Worm (Caenorhabditis elegans) whole organism, late embryonic: Measurements from ENCODE around the gene T01H3.2.

ENCODE experiments used
- C08G9.2 ChIP-seq: sonication (generic microtip); optimal IDR thresholded peaks from 2 replicates; lab custom pipeline; 2016; ENCODE audit warnings: mild to moderate bottlenecking, missing genetic modification characterization, moderate library complexity, missing compliant biosample characterization
- C38D4.7 ChIP-seq: fragments of 200-800 bp; sonication (Bioruptor generic); optimal IDR thresholded peaks from 2 replicates; lab custom pipeline; 2018; ENCODE audit warnings: mild to moderate bottlenecking, missing genetic modification characterization, moderate library complexity, missing compliant biosample characterization
- F13H6.1 ChIP-seq: sonication (generic microtip); optimal IDR thresholded peaks from 2 replicates; lab custom pipeline; 2016; ENCODE audit warnings: missing genetic modification characterization, missing compliant biosample characterization
- ahr-1 ChIP-seq: sonication (generic microtip); optimal IDR thresholded peaks from 2 replicates; lab custom pipeline; 2016; ENCODE audit warnings: missing genetic modification characterization, missing compliant biosample characterization
- ceh-14 ChIP-seq: sonication (generic microtip); optimal IDR thresholded peaks from 2 replicates; lab custom pipeline; 2016; ENCODE audit warnings: missing genotype, missing genetic modification characterization, missing compliant biosample characterization
- ceh-18 ChIP-seq: sonication (generic microtip); optimal IDR thresholded peaks from 2 replicates; lab custom pipeline; 2016; ENCODE audit warnings: missing genetic modification characterization, missing compliant biosample characterization
- ceh-24 ChIP-seq: sonication (generic microtip); optimal IDR thresholded peaks from 2 replicates; lab custom pipeline; 2016; ENCODE audit warnings: mild to moderate bottlenecking, missing genetic modification characterization, missing compliant biosample characterization
- ceh-30 ChIP-seq: fragments of 150-350 bp; optimal IDR thresholded peaks from 2 replicates; lab custom pipeline; 2014; ENCODE audit warnings: missing biosample characterization, missing genetic modification characterization
- ceh-31 ChIP-seq: sonication (generic microtip); optimal IDR thresholded peaks from 2 replicates; lab custom pipeline; 2016; ENCODE audit warnings: missing genetic modification characterization, missing compliant biosample characterization
- ceh-34 ChIP-seq: sonication (generic microtip); optimal IDR thresholded peaks from 2 replicates; lab custom pipeline; 2016; ENCODE audit warnings: mild to moderate bottlenecking, missing genetic modification characterization, missing compliant biosample characterization
- ceh-45 ChIP-seq: fragments of 200-800 bp; sonication (Bioruptor generic); IDR thresholded peaks from 2 replicates; pipeline ENCODE4 v1.3.6; 2022; ENCODE audit warnings: missing genetic modification reagents, missing genetic modification characterization, missing compliant biosample characterization
- ceh-6 ChIP-seq: fragments of 200-800 bp; sonication (Bioruptor generic); optimal IDR thresholded peaks from 2 replicates; lab custom pipeline; 2018; ENCODE audit warnings: mild to moderate bottlenecking, missing genetic modification characterization, missing compliant biosample characterization
- ceh-9 ChIP-seq: sonication (generic microtip); optimal IDR thresholded peaks from 2 replicates; lab custom pipeline; 2016; ENCODE audit warnings: mild to moderate bottlenecking, missing genetic modification characterization, inconsistent platforms, missing compliant biosample characterization
- dmd-4 ChIP-seq: sonication (generic microtip); optimal IDR thresholded peaks from 2 replicates; lab custom pipeline; 2016; ENCODE audit warnings: borderline replicate concordance, missing genetic modification characterization, missing compliant biosample characterization
- dve-1 ChIP-seq: sonication (generic microtip); optimal IDR thresholded peaks from 2 replicates; lab custom pipeline; 2017; ENCODE audit warnings: antibody characterized with exemption, mild to moderate bottlenecking, missing genetic modification characterization, missing compliant biosample characterization
- elt-2 ChIP-seq: sonication (generic microtip); optimal IDR thresholded peaks from 2 replicates; lab custom pipeline; 2016; ENCODE audit warnings: missing genetic modification reagents, missing genetic modification characterization, missing compliant biosample characterization
- elt-4 ChIP-seq: sonication (generic microtip); optimal IDR thresholded peaks from 2 replicates; lab custom pipeline; 2016; ENCODE audit warnings: missing genetic modification characterization, missing compliant biosample characterization
- eyg-1 ChIP-seq: sonication (generic microtip); optimal IDR thresholded peaks from 2 replicates; lab custom pipeline; 2016; ENCODE audit warnings: missing genotype, missing genetic modification characterization, missing compliant biosample characterization
- fax-1 ChIP-seq: sonication (generic microtip); optimal IDR thresholded peaks from 2 replicates; lab custom pipeline; 2016; ENCODE audit warnings: missing genotype, missing genetic modification characterization, missing compliant biosample characterization
- fkh-6 ChIP-seq: sonication (generic microtip); optimal IDR thresholded peaks from 2 replicates; lab custom pipeline; 2016; ENCODE audit warnings: missing genetic modification characterization, missing compliant biosample characterization
- gmeb-2 ChIP-seq: sonication (generic microtip); optimal IDR thresholded peaks from 2 replicates; lab custom pipeline; 2016; ENCODE audit warnings: missing genetic modification characterization, inconsistent platforms, missing compliant biosample characterization
- hlh-13 ChIP-seq: fragments of 200-800 bp; sonication (Bioruptor generic); optimal IDR thresholded peaks from 2 replicates; lab custom pipeline; 2018; ENCODE audit warnings: mild to moderate bottlenecking, missing genetic modification characterization, missing compliant biosample characterization
- hlh-15 ChIP-seq: sonication (generic microtip); optimal IDR thresholded peaks from 2 replicates; lab custom pipeline; 2016; ENCODE audit warnings: missing genetic modification characterization, missing compliant biosample characterization
- hlh-30 ChIP-seq: sonication (generic microtip); optimal IDR thresholded peaks from 2 replicates; lab custom pipeline; 2017; ENCODE audit warnings: antibody characterized with exemption, missing genetic modification characterization, missing compliant biosample characterization; ENCODE audit not compliant: insufficient read depth
- hlh-6 ChIP-seq: sonication (generic microtip); optimal IDR thresholded peaks from 2 replicates; lab custom pipeline; 2016; ENCODE audit warnings: missing genotype, missing genetic modification characterization, missing compliant biosample characterization
- hlh-8 ChIP-seq: sonication (generic microtip); optimal IDR thresholded peaks from 2 replicates; lab custom pipeline; 2016; ENCODE audit warnings: missing genotype, missing genetic modification characterization, missing compliant biosample characterization
- lim-6 ChIP-seq: sonication (generic microtip); optimal IDR thresholded peaks from 2 replicates; lab custom pipeline; 2016; ENCODE audit warnings: missing genetic modification characterization, missing compliant biosample characterization
- madf-2 ChIP-seq: sonication (generic microtip); optimal IDR thresholded peaks from 2 replicates; lab custom pipeline; 2017; ENCODE audit warnings: missing genetic modification characterization, missing compliant biosample characterization
- mec-3 ChIP-seq: sonication (generic microtip); optimal IDR thresholded peaks from 2 replicates; lab custom pipeline; 2016; ENCODE audit warnings: borderline replicate concordance, missing genetic modification characterization, missing compliant biosample characterization
- nfya-1 ChIP-seq: sonication (generic microtip); optimal IDR thresholded peaks from 2 replicates; lab custom pipeline; 2017; ENCODE audit warnings: missing genetic modification characterization, mild to moderate bottlenecking, missing compliant biosample characterization, antibody characterized with exemption, moderate library complexity
- nhr-11 ChIP-seq: fragments of 150-350 bp; optimal IDR thresholded peaks from 2 replicates; lab custom pipeline; 2014; ENCODE audit warnings: missing biosample characterization, missing genetic modification characterization
- nhr-232 ChIP-seq: sonication (generic microtip); optimal IDR thresholded peaks from 2 replicates; lab custom pipeline; 2016; ENCODE audit warnings: missing genetic modification characterization, missing compliant biosample characterization
- npax-4 ChIP-seq: sonication (generic microtip); optimal IDR thresholded peaks from 2 replicates; lab custom pipeline; 2016; ENCODE audit warnings: missing genetic modification characterization, missing compliant biosample characterization
- odd-2 ChIP-seq: sonication (generic microtip); optimal IDR thresholded peaks from 2 replicates; lab custom pipeline; 2017; ENCODE audit warnings: antibody characterized with exemption, mild to moderate bottlenecking, missing genetic modification characterization, missing compliant biosample characterization
- pax-1 ChIP-seq: fragments of 150-350 bp; optimal IDR thresholded peaks from 2 replicates; lab custom pipeline; 2014; ENCODE audit warnings: missing biosample characterization, missing genetic modification characterization
- pha-4 ChIP-seq: fragments of 150-350 bp; optimal IDR thresholded peaks from 2 replicates; lab custom pipeline; 2018; ENCODE audit warnings: missing biosample characterization, missing genetic modification reagents, missing genetic modification characterization
- pqm-1 ChIP-seq: sonication (generic microtip); optimal IDR thresholded peaks from 2 replicates; lab custom pipeline; 2016; ENCODE audit warnings: missing genetic modification characterization, missing compliant biosample characterization
- pros-1 ChIP-seq: fragments of 150-350 bp; optimal IDR thresholded peaks from 2 replicates; lab custom pipeline; 2014; ENCODE audit warnings: missing biosample characterization, missing genetic modification reagents, missing genetic modification characterization
- ref-2 ChIP-seq: sonication (generic microtip); optimal IDR thresholded peaks from 2 replicates; lab custom pipeline; 2016; ENCODE audit warnings: missing genetic modification characterization, missing compliant biosample characterization
- rnt-1 ChIP-seq: sonication (generic microtip); optimal IDR thresholded peaks from 2 replicates; lab custom pipeline; 2016; ENCODE audit warnings: missing genetic modification characterization, missing compliant biosample characterization
- sdc-2 ChIP-seq: sonication (generic microtip); optimal IDR thresholded peaks from 2 replicates; lab custom pipeline; 2016; ENCODE audit warnings: missing genotype, missing genetic modification characterization, missing compliant biosample characterization
- tbx-2 ChIP-seq: sonication (generic microtip); optimal IDR thresholded peaks from 2 replicates; lab custom pipeline; 2016; ENCODE audit warnings: missing genetic modification characterization, missing compliant biosample characterization
- ttx-3 ChIP-seq: sonication (generic microtip); optimal IDR thresholded peaks from 2 replicates; lab custom pipeline; 2016; ENCODE audit warnings: missing genetic modification reagents, missing genetic modification characterization, missing compliant biosample characterization
- unc-42 ChIP-seq: sonication (generic microtip); optimal IDR thresholded peaks from 2 replicates; lab custom pipeline; 2016; ENCODE audit warnings: missing genotype, missing genetic modification characterization, missing compliant biosample characterization
- unc-55 ChIP-seq: sonication (generic microtip); optimal IDR thresholded peaks from 2 replicates; lab custom pipeline; 2017; ENCODE audit warnings: missing biosample characterization, missing genetic modification reagents, missing genetic modification characterization
- zip-5 ChIP-seq: sonication (generic microtip); optimal IDR thresholded peaks from 2 replicates; lab custom pipeline; 2016; ENCODE audit warnings: missing genetic modification characterization, missing compliant biosample characterization
- ztf-16 ChIP-seq: sonication (generic microtip); optimal IDR thresholded peaks from 2 replicates; lab custom pipeline; 2017; ENCODE audit warnings: missing genetic modification characterization, missing compliant biosample characterization

T01H3.2 gene

ce11 chrII:7891869-7892615 lies 14.2 kb upstream of the T01H3.2 start:
- no peak for TF ChIP-seq madf-2
- TF ChIP-seq nfya-1 (tag; lab: Kevin White, UChicago): peak; percentile 21
- no peak for TF ChIP-seq hlh-6
- peak; percentile 57 for TF ChIP-seq ceh-31 (tag; lab: Kevin White, UChicago)
- no peak for TF ChIP-seq hlh-8 (tag; lab: Kevin White, UChicago)
- TF ChIP-seq pqm-1 (tag; lab: Kevin White, UChicago): no peak
- no peak for TF ChIP-seq C38D4.7 (GFP tag; lab: Kevin White, UChicago)
- peak; percentile 38 for TF ChIP-seq ceh-18
- TF ChIP-seq tbx-2 (tag; lab: Kevin White, UChicago): peak; percentile 47
- TF ChIP-seq odd-2 (tag; lab: Kevin White, UChicago): no peak
- no peak for TF ChIP-seq dve-1 (tag; lab: Kevin White, UChicago)
- no peak for TF ChIP-seq hlh-30 (tag; lab: Kevin White, UChicago)
- TF ChIP-seq sdc-2 (tag; lab: Kevin White, UChicago): no peak
- TF ChIP-seq zip-5: no peak
- peak; percentile 1 for TF ChIP-seq ceh-14 (tag; lab: Kevin White, UChicago)
- TF ChIP-seq fax-1: no peak
- TF ChIP-seq pha-4: no peak
- TF ChIP-seq ceh-9 (tag; lab: Kevin White, UChicago): no peak
- no peak for TF ChIP-seq nhr-232
- TF ChIP-seq lim-6 (tag; lab: Kevin White, UChicago): no peak
- no peak for TF ChIP-seq hlh-13 (GFP tag; lab: Kevin White, UChicago)
- TF ChIP-seq ztf-16: no peak
- no peak for TF ChIP-seq eyg-1 (tag; lab: Kevin White, UChicago)
- no peak for TF ChIP-seq unc-55 (GFP tag; lab: Kevin White, UChicago)
- TF ChIP-seq mec-3 (tag; lab: Kevin White, UChicago): no peak
- TF ChIP-seq fkh-6 (tag; lab: Kevin White, UChicago): no peak
- TF ChIP-seq unc-42: peak; percentile 42
- TF ChIP-seq ceh-24 (tag; lab: Kevin White, UChicago): no peak
- no peak for TF ChIP-seq ceh-30
- no peak for TF ChIP-seq ceh-6
- peak; percentile 50 for TF ChIP-seq elt-2 (tag; lab: Kevin White, UChicago)
- peak; percentile 23 for TF ChIP-seq C08G9.2 (tag; lab: Kevin White, UChicago)
- no peak for TF ChIP-seq npax-4 (tag; lab: Kevin White, UChicago)
- no peak for TF ChIP-seq ttx-3 (tag; lab: Kevin White, UChicago)
- no peak for TF ChIP-seq hlh-15 (tag; lab: Kevin White, UChicago)
- TF ChIP-seq pax-1 (tag; lab: Kevin White, UChicago): no peak
- no peak for TF ChIP-seq nhr-11 (tag; lab: Kevin White, UChicago)
- TF ChIP-seq pros-1 (tag; lab: Kevin White, UChicago): peak; percentile 55
- TF ChIP-seq ceh-45 (GFP tag; lab: Robert Waterston, UW): no peak
- TF ChIP-seq elt-4 (tag; lab: Kevin White, UChicago): no peak
- TF ChIP-seq rnt-1 (tag; lab: Kevin White, UChicago): peak; percentile 17
- no peak for TF ChIP-seq ceh-34
- no peak for TF ChIP-seq ahr-1
- no peak for TF ChIP-seq ref-2
- TF ChIP-seq F13H6.1 (tag; lab: Kevin White, UChicago): no peak
- no peak for TF ChIP-seq dmd-4 (tag; lab: Kevin White, UChicago)
- no peak for TF ChIP-seq gmeb-2 (tag; lab: Kevin White, UChicago)
